Fruit fly (Drosophila melanogaster): ENCODE results near the gene CG15554.

Gene CG15554

dm6 chr3R:31168968-31169367 is 43.0 kb downstream of the CG15554 start, which contains the start of gene stops (continued):
- TF ChIP-seq nom (GFP tag; optimal IDR thresholded peaks at IDR 0.05) (no peak), CG4730 (GFP tag; IDR thresholded peaks at IDR 0.05) (no peak), dan (GFP tag; IDR thresholded peaks at IDR 0.05) (no peak), Drgx (GFP tag; IDR thresholded peaks at IDR 0.05) (no peak), tx (GFP tag; optimal IDR thresholded peaks at IDR 0.05) (no peak), CG10267 (tag; optimal IDR thresholded peaks at IDR 0.05) (no peak), CG13287 (GFP tag; IDR thresholded peaks at IDR 0.05; ENCODE audit: partially characterized antibody) (no peak), Rfx (GFP tag; IDR thresholded peaks at IDR 0.05) (0 out of 2 replicates have a peak, but pooled peaks have one; percentile 25), CG17359 (tag; optimal IDR thresholded peaks at IDR 0.05) (peak; percentile 39), BEAF-32 (GFP tag; optimal IDR thresholded peaks at IDR 0.05) (no peak), CG8388 (GFP tag; optimal IDR thresholded peaks at IDR 0.05) (no peak), CG10959 (GFP tag; IDR thresholded peaks at IDR 0.05) (no peak), lmd (GFP tag; IDR thresholded peaks at IDR 0.05) (no peak), CG30020 (tag; optimal IDR thresholded peaks at IDR 0.05) (no peak), CG8281 (tag; optimal IDR thresholded peaks at IDR 0.05) (no peak), Adf1 (GFP tag; IDR thresholded peaks at IDR 0.05) (no peak), bowl (GFP tag; IDR thresholded peaks at IDR 0.05) (no peak), CG7839 (tag; optimal IDR thresholded peaks at IDR 0.05) (peak; percentile 19), CG6175 (GFP tag; IDR thresholded peaks at IDR 0.05) (no peak), sens-2 (GFP tag; IDR thresholded peaks at IDR 0.05) (no peak), CG4854 (GFP tag; optimal IDR thresholded peaks at IDR 0.05) (no peak), seq (GFP tag; IDR thresholded peaks at IDR 0.05) (peak; percentile 20; the same call in 1 of the 2 replicates), CG12104 (GFP tag; optimal IDR thresholded peaks at IDR 0.05) (no peak), pb (GFP tag; optimal IDR thresholded peaks at IDR 0.05) (no peak), HmgD (GFP tag; optimal IDR thresholded peaks at IDR 0.05) (no peak), CG14710 (tag; optimal IDR thresholded peaks at IDR 0.05) (no peak), gro (GFP tag; optimal IDR thresholded peaks at IDR 0.05) (no peak), Oaz (GFP tag; IDR thresholded peaks at IDR 0.05) (no peak), CG9817 (tag; optimal IDR thresholded peaks at IDR 0.05) (no peak), CG34422 (GFP tag; IDR thresholded peaks at IDR 0.05) (0 out of 3 replicates have a peak, but pooled peaks have one; percentile 17), HHEX (GFP tag; optimal IDR thresholded peaks at IDR 0.05) (peak; percentile 76), exex (tag; optimal IDR thresholded peaks at IDR 0.05) (no peak), CG3281 (GFP tag; optimal IDR thresholded peaks at IDR 0.05) (peak; percentile 12), CG4282 (GFP tag; optimal IDR thresholded peaks at IDR 0.05) (no peak), stwl (tag; optimal IDR thresholded peaks at IDR 0.05) (no peak), CG5180 (GFP tag; optimal IDR thresholded peaks at IDR 0.05) (no peak), dmrt11E (tag; optimal IDR thresholded peaks at IDR 0.05) (no peak), caup (GFP tag; optimal IDR thresholded peaks at IDR 0.05; ENCODE audit: severe bottlenecking) (peak; percentile 57), CG6683 (GFP tag; optimal IDR thresholded peaks at IDR 0.05) (no peak), ken (GFP tag; IDR thresholded peaks at IDR 0.05) (no peak), wor (GFP tag; IDR thresholded peaks at IDR 0.05) (no peak), Sox100B (GFP tag; optimal IDR thresholded peaks at IDR 0.05) (peak; percentile 42), zf30C (GFP tag; optimal IDR thresholded peaks at IDR 0.05) (no peak), CG18599 (GFP tag; optimal IDR thresholded peaks at IDR 0.05) (peak; percentile 5), CG2889 (GFP tag; IDR thresholded peaks at IDR 0.05) (0 out of 3 replicates have a peak, but pooled peaks have one; percentile 7), CG14860 (GFP tag; IDR thresholded peaks at IDR 0.05; ENCODE audit: partially characterized antibody) (no peak), Gsc (GFP tag; IDR thresholded peaks at IDR 0.05) (no peak), Aef1 (GFP tag; IDR thresholded peaks at IDR 0.05) (no peak), zfh1 (GFP tag; IDR thresholded peaks at IDR 0.05) (0 out of 3 replicates have a peak, but pooled peaks have one; percentile 56), sna (GFP tag; IDR thresholded peaks at IDR 0.05; ENCODE audit: partially characterized antibody) (no peak), her (GFP tag; optimal IDR thresholded peaks at IDR 0.05) (no peak)
